Worm (Caenorhabditis elegans) whole organism, young adult: Measurements from ENCODE around the gene C52A11.3.

Experiments
- F37B4.10 ChIP-seq: fragments of 200-800 bp; sonication (Bioruptor generic); IDR thresholded peaks from 2 replicates; pipeline ENCODE4 v1.3.6; 2022; ENCODE audit warnings: missing genetic modification characterization, missing compliant biosample characterization
- ama-1 ChIP-seq, 3 experiments: fragments of 150-350 bp in 1 of 3; sonication (generic microtip) in 2 of 3; optimal IDR thresholded peaks; 2 replicates each; lab custom pipeline; 2014 to 2018; ENCODE audit warnings: missing biosample characterization in 2 of 3, missing genetic modification characterization in 2 of 3, missing genetic modification reagents in 2 of 3
- aptf-3 ChIP-seq: fragments of 200-800 bp; sonication (Bioruptor generic); IDR thresholded peaks from 2 replicates; pipeline ENCODE4 v1.3.6; 2022; ENCODE audit warnings: missing genetic modification characterization, missing compliant biosample characterization
- dpl-1 ChIP-seq: fragments of 150-350 bp; optimal IDR thresholded peaks from 2 replicates; lab custom pipeline; 2014; ENCODE audit warnings: missing biosample characterization, missing genetic modification reagents, missing genetic modification characterization
- efl-1 ChIP-seq: fragments of 150-350 bp; optimal IDR thresholded peaks from 2 replicates; lab custom pipeline; 2014; ENCODE audit warnings: missing biosample characterization, missing genetic modification reagents, missing genetic modification characterization
- fkh-3 ChIP-seq: sonication (generic microtip); optimal IDR thresholded peaks from 2 replicates; lab custom pipeline; 2016; ENCODE audit warnings: mild to moderate bottlenecking, missing genetic modification characterization, missing compliant biosample characterization
- lag-1 ChIP-seq: fragments of 200-800 bp; sonication (Bioruptor generic); IDR thresholded peaks from 2 replicates; pipeline ENCODE4 v1.3.6; 2022; ENCODE audit warnings: missing genetic modification reagents, missing genetic modification characterization, missing compliant biosample characterization
- madf-3 ChIP-seq: fragments of 200-800 bp; sonication (Bioruptor generic); IDR thresholded peaks from 2 replicates; pipeline ENCODE4 v1.3.6; 2022; ENCODE audit warnings: missing genetic modification reagents, missing genetic modification characterization, missing compliant biosample characterization
- nfya-1 ChIP-seq: sonication (generic microtip); optimal IDR thresholded peaks from 2 replicates; lab custom pipeline; 2017; ENCODE audit warnings: antibody characterized with exemption, missing compliant biosample characterization, missing genetic modification characterization, borderline replicate concordance; ENCODE audit not compliant: insufficient read depth
- rcor-1 ChIP-seq: fragments of 200-800 bp; sonication (Bioruptor generic); IDR thresholded peaks from 2 replicates; pipeline ENCODE4 v1.3.6; 2022; ENCODE audit warnings: missing genetic modification reagents, missing genetic modification characterization, missing compliant biosample characterization
- rec-8 ChIP-seq, 2 experiments: sonication (generic microtip); optimal IDR thresholded peaks; 2 replicates each; lab custom pipeline; 2016; ENCODE audit warnings: mild to moderate bottlenecking in 2 of 2, missing genetic modification characterization in 2 of 2, missing genetic modification reagents in 2 of 2, missing genotype in 2 of 2, missing biosample characterization in 1 of 2, missing compliant biosample characterization in 1 of 2, moderate library complexity in 1 of 2
- unc-62 ChIP-seq: fragments of 150-350 bp; optimal IDR thresholded peaks from 2 replicates; lab custom pipeline; 2014; ENCODE audit warnings: missing biosample characterization, missing genetic modification reagents, missing genetic modification characterization
- ztf-26 ChIP-seq: sonication (generic microtip); optimal IDR thresholded peaks from 2 replicates; lab custom pipeline; 2017; ENCODE audit warnings: missing genetic modification characterization, missing compliant biosample characterization

DNA sequence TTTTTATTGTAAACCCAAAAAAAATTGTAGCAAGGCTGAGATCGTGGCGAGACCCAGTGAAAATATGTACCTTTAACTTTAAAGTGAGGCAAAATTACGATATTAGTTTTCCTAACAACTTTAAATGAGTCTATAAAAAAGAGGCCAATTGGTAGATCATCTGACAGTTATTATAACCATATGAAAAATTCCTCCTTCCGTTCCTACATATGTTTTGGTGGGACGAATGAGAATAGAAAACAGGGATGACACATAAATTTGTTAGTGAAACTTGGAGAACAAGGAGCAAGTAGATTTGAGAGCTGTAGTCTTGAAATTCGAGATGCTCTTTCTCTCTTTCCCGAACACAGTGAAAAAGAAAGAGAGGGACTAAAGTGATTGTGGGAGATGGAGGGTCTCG is 28.1 kb downstream of the C52A11.3 start:
- no peak for TF ChIP-seq F37B4.10 (GFP tag; lab: Robert Waterston, UW)
- TF ChIP-seq nfya-1 (tag; lab: Kevin White, UChicago) = no peak
- no peak for TF ChIP-seq madf-3 (GFP tag; lab: Robert Waterston, UW)
- no peak for TF ChIP-seq efl-1 (GFP tag; lab: Kevin White, UChicago)
- no peak for TF ChIP-seq lag-1 (GFP tag; lab: Robert Waterston, UW)
- no peak for TF ChIP-seq rec-8 (tag; optimal IDR thresholded peaks at IDR 0.05; lab: Kevin White, UChicago)
- no peak for TF ChIP-seq dpl-1 (GFP tag; lab: Kevin White, UChicago)
- TF ChIP-seq ama-1 (optimal IDR thresholded peaks at IDR 0.05; lab: Kevin White, UChicago) = no peak
- TF ChIP-seq ama-1 (GFP tag; optimal IDR thresholded peaks at IDR 0.05; lab: Kevin White, UChicago) = no peak
- no peak for TF ChIP-seq aptf-3 (GFP tag; lab: Robert Waterston, UW)
- TF ChIP-seq ztf-26 (tag; lab: Kevin White, UChicago) = no peak
- no peak for TF ChIP-seq rcor-1
- no peak for TF ChIP-seq fkh-3 (tag; lab: Kevin White, UChicago)
- TF ChIP-seq unc-62 (GFP tag; lab: Kevin White, UChicago) = no peak
